Worm (Caenorhabditis elegans) whole organism, early embryonic: ENCODE results near the gene pac-1.

Experiments
- flt-1 ChIP-seq: fragments of 200-800 bp; sonication (Bioruptor generic); IDR thresholded peaks from 2 replicates; pipeline ENCODE4 v1.3.6; 2022; ENCODE audit warnings: missing genetic modification characterization, missing compliant biosample characterization
- hmg-4 ChIP-seq: fragments of 200-800 bp; sonication (Bioruptor generic); optimal IDR thresholded peaks from 2 replicates; lab custom pipeline; 2018; ENCODE audit warnings: mild to moderate bottlenecking, missing genetic modification characterization, missing compliant biosample characterization
- tra-4 ChIP-seq: sonication (generic microtip); optimal IDR thresholded peaks from 2 replicates; lab custom pipeline; 2017; ENCODE audit warnings: missing genetic modification characterization, missing compliant biosample characterization

- TF ChIP-seq flt-1 (GFP tag; lab: Robert Waterston, UW): no peak
- no peak for TF ChIP-seq tra-4 (tag; lab: Kevin White, UChicago)
- TF ChIP-seq hmg-4 (GFP tag; lab: Kevin White, UChicago): no peak
Observed at ce11 chrIII:8564372-8564771, 69.6 kb downstream of the pac-1 start.
